Fruit fly (Drosophila melanogaster): ENCODE measurements around the gene CG15293.

CG15293 gene

dm6 chr2L:14109347-14109746 is at the start of gene CG15293:
Gene CG15293, minus strand, starts transcription at chr2L:14109447.
- TF ChIP-seq eg (GFP tag; IDR thresholded peaks at IDR 0.05) (no peak), CG31627 (GFP tag; optimal IDR thresholded peaks at IDR 0.05) (no peak), CG6163 (GFP tag; IDR thresholded peaks at IDR 0.05) (no peak), Met (GFP tag; optimal IDR thresholded peaks at IDR 0.05) (no peak), OdsH (GFP tag; optimal IDR thresholded peaks at IDR 0.05) (no peak), CG3032 (tag; optimal IDR thresholded peaks at IDR 0.05) (no peak), Eip78C (GFP tag) (no peak)

DNA sequence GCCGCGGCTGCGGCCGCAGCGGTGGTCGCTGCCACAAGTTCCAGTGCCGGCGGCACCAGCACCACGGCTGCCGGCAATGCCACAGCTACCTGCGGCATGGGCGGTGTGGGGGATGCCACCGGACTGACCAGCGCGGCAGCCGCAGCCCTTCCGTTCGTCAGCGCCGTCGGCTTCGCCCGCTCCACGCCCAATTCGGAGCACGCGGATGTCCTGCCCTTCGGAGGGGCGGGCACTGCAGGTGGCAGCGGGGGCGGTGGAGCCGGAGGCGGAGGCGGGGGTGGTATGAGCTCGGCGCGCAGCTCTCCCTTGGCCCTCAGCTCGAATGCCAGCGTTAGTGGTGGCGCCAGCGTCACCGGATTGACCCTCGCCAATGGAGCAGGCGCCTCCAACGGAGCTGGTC is 48.7 kb upstream of the CG15293 start:
- no peak for TF ChIP-seq esn (GFP tag; optimal IDR thresholded peaks at IDR 0.05)
- no peak for TF ChIP-seq CG15336 (GFP tag; IDR thresholded peaks at IDR 0.05)
- no peak for TF ChIP-seq CG31627 (GFP tag; optimal IDR thresholded peaks at IDR 0.05)
- TF ChIP-seq CG34406 (GFP tag; optimal IDR thresholded peaks at IDR 0.05), result no peak
- no peak for TF ChIP-seq salr (GFP tag; optimal IDR thresholded peaks at IDR 0.05)
- TF ChIP-seq Hr39 (GFP tag; optimal IDR thresholded peaks at IDR 0.05), result no peak
- TF ChIP-seq fd85E (GFP tag; optimal IDR thresholded peaks at IDR 0.05), result no peak
- no peak for TF ChIP-seq net (GFP tag; optimal IDR thresholded peaks at IDR 0.05)
- no peak for TF ChIP-seq CG8319 (GFP tag; optimal IDR thresholded peaks at IDR 0.05)
- TF ChIP-seq CG4318 (GFP tag; optimal IDR thresholded peaks at IDR 0.05), result no peak
- TF ChIP-seq CG6163 (GFP tag; IDR thresholded peaks at IDR 0.05), result no peak
- TF ChIP-seq Ets96B (tag; optimal IDR thresholded peaks at IDR 0.05), result no peak
- TF ChIP-seq acj6 (GFP tag; optimal IDR thresholded peaks at IDR 0.05), result no peak
- no peak for TF ChIP-seq topi (GFP tag; optimal IDR thresholded peaks at IDR 0.05)
- TF ChIP-seq Sox102F (GFP tag; optimal IDR thresholded peaks at IDR 0.05), result no peak
- TF ChIP-seq pdm3 (GFP tag; optimal IDR thresholded peaks at IDR 0.05), result no peak
- TF ChIP-seq Eip78C (GFP tag), result no peak
- TF ChIP-seq CG7368 (GFP tag; optimal IDR thresholded peaks at IDR 0.05), result no peak
- no peak for TF ChIP-seq CG1621 (tag; optimal IDR thresholded peaks at IDR 0.05)
- no peak for TF ChIP-seq Eip75B (GFP tag; optimal IDR thresholded peaks at IDR 0.05)

DNA sequence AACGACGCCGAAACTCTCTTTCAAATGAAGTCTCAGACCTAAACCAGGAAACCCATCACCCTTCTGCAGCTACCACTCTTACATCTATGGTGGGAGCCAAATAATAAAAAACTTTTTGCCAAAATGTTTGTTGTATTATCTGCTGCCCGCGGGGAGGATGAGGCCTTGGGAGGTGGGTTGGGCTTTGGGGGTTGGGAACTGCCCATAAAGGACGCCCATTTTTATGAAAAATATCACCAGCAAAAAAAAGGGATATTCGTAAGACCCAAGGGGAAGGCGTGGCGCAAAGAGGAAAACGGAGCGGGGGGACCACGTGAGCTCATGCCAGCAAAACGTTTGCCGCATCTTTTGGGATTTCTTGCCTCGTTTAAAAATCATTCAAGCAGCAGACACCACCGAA is 37.1 kb upstream of the CG15293 start:
- TF ChIP-seq CG11762 (GFP tag; optimal IDR thresholded peaks at IDR 0.05; ENCODE audit: insufficient read depth), result no peak
- TF ChIP-seq CG8119 (GFP tag; IDR thresholded peaks at IDR 0.05), result no peak
- TF ChIP-seq CG8319 (GFP tag; optimal IDR thresholded peaks at IDR 0.05), result no peak
- no peak for TF ChIP-seq CG6163 (GFP tag; IDR thresholded peaks at IDR 0.05)
- no peak for TF ChIP-seq CG31627 (GFP tag; optimal IDR thresholded peaks at IDR 0.05)
- no peak for TF ChIP-seq Ets96B (tag; optimal IDR thresholded peaks at IDR 0.05)
- no peak for TF ChIP-seq Sox15 (GFP tag; optimal IDR thresholded peaks at IDR 0.05)
- TF ChIP-seq Sox14 (GFP tag; optimal IDR thresholded peaks at IDR 0.05), result no peak
- no peak for TF ChIP-seq dsx (GFP tag; optimal IDR thresholded peaks at IDR 0.05; ENCODE audit: poor library complexity, severe bottlenecking)
- TF ChIP-seq Hr4 (GFP tag; optimal IDR thresholded peaks at IDR 0.05), result no peak
- TF ChIP-seq topi (GFP tag; optimal IDR thresholded peaks at IDR 0.05), result no peak
- no peak for TF ChIP-seq esn (GFP tag; optimal IDR thresholded peaks at IDR 0.05)
- no peak for TF ChIP-seq CG4318 (GFP tag; optimal IDR thresholded peaks at IDR 0.05)
- no peak for TF ChIP-seq Eip93F (GFP tag; optimal IDR thresholded peaks at IDR 0.05)
- TF ChIP-seq Gug (GFP tag; IDR thresholded peaks at IDR 0.05), result no peak
- no peak for TF ChIP-seq CG10669 (GFP tag; optimal IDR thresholded peaks at IDR 0.05)
- no peak for TF ChIP-seq Smox (GFP tag; optimal IDR thresholded peaks at IDR 0.05)
- TF ChIP-seq spab (GFP tag; optimal IDR thresholded peaks at IDR 0.05), result no peak
- no peak for TF ChIP-seq Blimp-1 (GFP tag; optimal IDR thresholded peaks at IDR 0.05)

DNA sequence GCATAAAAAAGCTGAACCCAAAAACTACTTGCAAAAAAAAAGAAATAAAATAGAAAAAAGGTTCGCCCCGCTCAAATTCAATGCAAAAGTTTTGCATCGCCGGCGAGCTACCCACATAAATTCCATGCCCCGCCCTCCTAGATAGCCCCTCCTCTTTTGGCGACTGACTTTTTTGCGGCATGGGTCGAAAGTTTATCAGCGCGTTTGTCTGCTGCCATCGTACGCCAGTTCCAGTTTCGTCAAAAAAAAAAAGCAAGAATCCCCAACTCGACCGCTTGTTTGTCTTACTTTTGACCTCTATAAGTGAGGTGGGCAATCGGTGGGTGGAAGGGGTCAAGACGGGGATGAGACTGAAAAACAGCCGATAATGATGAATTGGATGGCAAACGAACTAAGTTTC is 33.6 kb upstream of the CG15293 start:
- TF ChIP-seq CG11902 (GFP tag; optimal IDR thresholded peaks at IDR 0.05) (no peak), Eip75B (GFP tag; optimal IDR thresholded peaks at IDR 0.05) (no peak), Blimp-1 (GFP tag; optimal IDR thresholded peaks at IDR 0.05) (no peak), svp (GFP tag) (peak; percentile 94)
